Fruit fly (Drosophila melanogaster) whole organism, prepupa: Measurements from ENCODE around the gene CG12065.
A peak's percentile ranks its signal among the peaks of the same experiment; 100 is the strongest.

Source experiments
- CG10631 ChIP-seq: fragments of 200-800 bp; sonication (Bioruptor generic); optimal IDR thresholded peaks from 2 replicates; lab custom pipeline; 2016; ENCODE audit warnings: missing biosample characterization, missing genetic modification characterization
- CG11294 ChIP-seq: fragments of 200-800 bp; sonication (Bioruptor generic); IDR thresholded peaks from 2 replicates; pipeline ENCODE4 v1.3.6; 2022; ENCODE audit warnings: missing biosample characterization, missing genetic modification characterization
- CG34406 ChIP-seq: fragments of 200-800 bp; sonication (Bioruptor generic); optimal IDR thresholded peaks from 3 replicates; lab custom pipeline; 2016; ENCODE audit warnings: missing biosample characterization, missing genetic modification characterization
- CG3919 ChIP-seq: fragments of 200-800 bp; sonication (Bioruptor generic); optimal IDR thresholded peaks from 3 replicates; lab custom pipeline; 2016; ENCODE audit warnings: missing biosample characterization, missing genetic modification characterization
- CG6808 ChIP-seq: fragments of 200-800 bp; sonication (Bioruptor generic); optimal IDR thresholded peaks from 3 replicates; lab custom pipeline; 2017; ENCODE audit warnings: missing biosample characterization, missing genetic modification characterization, mild to moderate bottlenecking, moderate library complexity, missing genetic modification reagents
- CG6854 ChIP-seq: fragments of 200-800 bp; sonication (Bioruptor generic); optimal IDR thresholded peaks from 2 replicates; lab custom pipeline; 2017; ENCODE audit warnings: missing biosample characterization, mild to moderate bottlenecking, missing genetic modification characterization
- CG9139 ChIP-seq: fragments of 200-800 bp; sonication (Bioruptor generic); optimal IDR thresholded peaks from 3 replicates; lab custom pipeline; 2017; ENCODE audit warnings: missing biosample characterization, mild to moderate bottlenecking, missing genetic modification characterization
- Smox ChIP-seq: fragments of 200-800 bp; sonication (Bioruptor generic); optimal IDR thresholded peaks from 3 replicates; lab custom pipeline; 2016; ENCODE audit warnings: missing biosample characterization, missing genetic modification characterization
- Sox102F ChIP-seq: fragments of 200-800 bp; sonication (Bioruptor generic); optimal IDR thresholded peaks from 2 replicates; lab custom pipeline; 2016; ENCODE audit warnings: missing biosample characterization, mild to moderate bottlenecking, missing genetic modification characterization
- fd85E ChIP-seq: fragments of 200-800 bp; sonication (Bioruptor generic); optimal IDR thresholded peaks from 3 replicates; lab custom pipeline; 2016; ENCODE audit warnings: missing biosample characterization, missing genetic modification characterization
- ss ChIP-seq, 2 experiments: fragments of 200-800 bp; sonication (Bioruptor generic); optimal IDR thresholded peaks; 2 replicates in 1 of 2; 3 replicates in 1 of 2; lab custom pipeline; 2017 to 2018; ENCODE audit warnings: mild to moderate bottlenecking in 2 of 2, missing biosample characterization in 2 of 2, missing genetic modification characterization in 2 of 2, moderate library complexity in 1 of 2

- no peak for TF ChIP-seq Sox102F (GFP tag; lab: Kevin White, UChicago)
- peak; percentile 84 for TF ChIP-seq CG9139
- TF ChIP-seq CG10631 (GFP tag; lab: Kevin White, UChicago) = no peak
- TF ChIP-seq CG6854 (GFP tag; lab: Kevin White, UChicago) = peak; percentile 47
- TF ChIP-seq CG6808 (GFP tag; lab: Kevin White, UChicago) = peak; percentile 85
- TF ChIP-seq CG34406 (GFP tag; lab: Kevin White, UChicago) = no peak
- no peak for TF ChIP-seq Smox (GFP tag; lab: Kevin White, UChicago)
- peak; percentile 44 for TF ChIP-seq CG3919 (GFP tag; lab: Kevin White, UChicago)
- peak; percentile 87 to 92 for TF ChIP-seq ss (GFP tag; optimal IDR thresholded peaks at IDR 0.05; lab: Kevin White, UChicago)
- no peak for TF ChIP-seq fd85E (GFP tag; lab: Kevin White, UChicago)
- TF ChIP-seq CG11294 (GFP tag; lab: Robert Waterston, UW) = no peak
These were observed 18.5 kb downstream of the CG12065 start for dm6 chrX:8592437-8593158.
